Worm (Caenorhabditis elegans) whole organism, early embryonic: Measurements from ENCODE around the gene F49E10.2.

Experiments used
- B0310.2 ChIP-seq: sonication (generic microtip); optimal IDR thresholded peaks from 2 replicates; lab custom pipeline; 2016; ENCODE audit warnings: mild to moderate bottlenecking, missing genetic modification characterization, missing compliant biosample characterization
- F13C5.2 ChIP-seq: sonication (generic microtip); optimal IDR thresholded peaks from 2 replicates; lab custom pipeline; 2017; ENCODE audit warnings: mild to moderate bottlenecking, missing genetic modification characterization, inconsistent platforms, missing compliant biosample characterization
- aly-1 ChIP-seq: sonication (generic microtip); optimal IDR thresholded peaks from 2 replicates; lab custom pipeline; 2016; ENCODE audit warnings: missing genetic modification characterization, missing compliant biosample characterization
- ama-1 ChIP-seq: fragments of 150-350 bp; optimal IDR thresholded peaks from 2 replicates; lab custom pipeline; 2014
- ceh-13 ChIP-seq: fragments of 200-800 bp; sonication (Bioruptor generic); optimal IDR thresholded peaks from 2 replicates; lab custom pipeline; 2018; ENCODE audit warnings: mild to moderate bottlenecking, missing genetic modification characterization, missing compliant biosample characterization
- ceh-36 ChIP-seq: sonication (generic microtip); optimal IDR thresholded peaks from 2 replicates; lab custom pipeline; 2016; ENCODE audit warnings: missing genetic modification characterization, inconsistent platforms, missing compliant biosample characterization
- ets-7 ChIP-seq: sonication (generic microtip); optimal IDR thresholded peaks from 2 replicates; lab custom pipeline; 2016; ENCODE audit warnings: missing genotype, missing genetic modification characterization, missing compliant biosample characterization
- flt-1 ChIP-seq: fragments of 200-800 bp; sonication (Bioruptor generic); IDR thresholded peaks from 2 replicates; pipeline ENCODE4 v1.3.6; 2022; ENCODE audit warnings: missing genetic modification characterization, missing compliant biosample characterization
- hmg-4 ChIP-seq: fragments of 200-800 bp; sonication (Bioruptor generic); optimal IDR thresholded peaks from 2 replicates; lab custom pipeline; 2018; ENCODE audit warnings: mild to moderate bottlenecking, missing genetic modification characterization, missing compliant biosample characterization
- hnd-1 ChIP-seq: sonication (generic microtip); optimal IDR thresholded peaks from 2 replicates; lab custom pipeline; 2016; ENCODE audit warnings: missing genetic modification characterization, missing compliant biosample characterization
- pes-1 ChIP-seq: fragments of 200-800 bp; sonication (Bioruptor generic); IDR thresholded peaks from 2 replicates; pipeline ENCODE4 v1.3.6; 2022; ENCODE audit warnings: missing genetic modification reagents, missing genetic modification characterization, missing compliant biosample characterization
- scrt-1 ChIP-seq: fragments of 200-800 bp; sonication (Bioruptor generic); IDR thresholded peaks from 2 replicates; pipeline ENCODE4 v1.3.6; 2022; ENCODE audit warnings: missing genetic modification characterization, missing compliant biosample characterization
- sea-1 ChIP-seq: fragments of 200-800 bp; sonication (Bioruptor generic); conservative IDR thresholded peaks from 2 replicates; pipeline ENCODE4 v1.3.6; 2022; ENCODE audit warnings: missing genetic modification characterization, missing compliant biosample characterization
- tbx-11 ChIP-seq: fragments of 200-800 bp; sonication (Bioruptor generic); IDR thresholded peaks from 2 replicates; pipeline ENCODE4 v1.3.6; 2022; ENCODE audit warnings: missing genetic modification characterization, missing compliant biosample characterization

- TF ChIP-seq B0310.2 (tag; lab: Kevin White, UChicago) = no peak
- TF ChIP-seq F13C5.2 (tag; lab: Kevin White, UChicago) = no peak
- no peak for TF ChIP-seq pes-1
- TF ChIP-seq hnd-1 = no peak
- no peak for TF ChIP-seq ceh-36
- no peak for TF ChIP-seq sea-1
- TF ChIP-seq hmg-4 = no peak
- TF ChIP-seq ama-1 (lab: Kevin White, UChicago) = no peak
- no peak for TF ChIP-seq aly-1 (tag; lab: Kevin White, UChicago)
- no peak for TF ChIP-seq flt-1 (GFP tag; lab: Robert Waterston, UW)
- TF ChIP-seq scrt-1 (GFP tag; lab: Robert Waterston, UW) = no peak
- no peak for TF ChIP-seq ets-7 (tag; lab: Kevin White, UChicago)
- no peak for TF ChIP-seq tbx-11 (GFP tag; lab: Robert Waterston, UW)
- TF ChIP-seq ceh-13 (GFP tag; lab: Kevin White, UChicago) = no peak
Measured at ce11 chrX:5847268-5847667, 42.9 kb upstream of the F49E10.2 start.
